Fruit fly (Drosophila melanogaster) S2 (cell line): Measurements from ENCODE around the gene Dpck.
A peak's percentile ranks its signal among the peaks of the same experiment; 100 is the strongest.

ENCODE experiments used
- CG8478 ChIP-seq: fragments of >200 bp; optimal IDR thresholded peaks from 2 replicates; lab custom pipeline; 2018
- CTCF ChIP-seq, 2 experiments: fragments of >200 bp; optimal IDR thresholded peaks; 2 replicates each; lab custom pipeline; 2018

Dpck gene

DNA sequence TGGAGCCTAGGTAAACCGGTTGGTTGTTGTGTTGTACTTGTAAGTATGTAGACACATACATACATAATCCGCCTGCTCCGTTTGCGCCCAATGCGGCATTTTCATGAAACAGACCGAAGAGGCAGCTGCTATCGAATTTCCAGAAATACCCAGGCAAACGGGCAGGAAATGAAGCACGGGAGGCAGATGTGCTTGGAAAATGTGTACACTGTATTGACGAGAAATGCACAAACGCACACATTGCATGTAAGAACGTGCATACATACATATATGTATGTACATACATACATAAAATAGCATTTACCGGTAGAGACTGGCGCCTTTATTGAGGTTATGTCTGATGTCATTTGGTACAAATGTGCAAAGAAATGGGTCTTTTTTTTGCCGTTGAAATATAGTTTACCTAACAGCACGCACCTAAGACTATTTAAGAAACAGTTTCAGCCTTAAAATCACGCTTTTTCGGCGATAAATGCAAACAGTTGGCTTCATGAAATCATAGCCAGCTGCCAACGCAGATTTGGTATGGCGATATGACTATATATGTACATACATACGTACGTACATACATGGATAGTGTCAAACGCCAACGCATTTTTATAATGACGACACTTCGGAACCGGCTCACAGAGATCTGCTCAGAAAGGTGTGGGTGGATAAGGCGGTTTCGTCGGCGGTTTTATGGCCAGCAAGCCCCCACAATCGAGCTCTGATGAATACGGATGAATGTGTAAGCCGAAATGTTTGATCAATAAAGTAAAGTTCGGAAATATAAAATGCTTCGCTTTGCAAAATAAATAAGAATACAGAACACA lies 7.7 kb downstream of the Dpck start:
- TF ChIP-seq CG8478 (lab: Kevin White, UChicago): no peak
- TF ChIP-seq CTCF (optimal IDR thresholded peaks at IDR 0.05; lab: Kevin White, UChicago): no peak

DNA sequence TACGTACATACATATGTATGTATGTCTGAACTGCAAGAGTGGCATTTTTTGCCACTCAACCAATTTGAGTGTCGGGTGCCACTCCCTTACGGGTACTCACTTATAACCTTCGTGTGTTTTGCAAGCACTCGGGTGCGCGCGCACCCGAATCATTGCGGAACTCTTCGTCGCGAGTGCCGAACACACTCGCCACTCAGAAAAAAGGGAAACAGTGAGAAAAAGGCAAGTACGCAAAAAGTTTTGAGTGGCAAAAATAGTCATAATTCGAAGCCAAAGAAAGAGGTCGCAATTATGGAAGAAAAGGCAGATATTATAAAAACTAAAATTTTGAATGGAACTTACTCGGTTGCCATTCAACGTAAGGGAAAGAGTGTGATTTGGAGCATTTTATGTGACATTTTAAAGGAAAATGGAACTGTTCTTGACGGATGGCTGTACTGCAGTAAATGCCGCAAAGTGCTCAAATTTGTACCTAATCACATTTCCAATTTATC lies 8.4 kb downstream of the Dpck start:
- TF ChIP-seq CG8478 (lab: Kevin White, UChicago) (no peak), CTCF (optimal IDR thresholded peaks at IDR 0.05; lab: Kevin White, UChicago) (no peak)

DNA sequence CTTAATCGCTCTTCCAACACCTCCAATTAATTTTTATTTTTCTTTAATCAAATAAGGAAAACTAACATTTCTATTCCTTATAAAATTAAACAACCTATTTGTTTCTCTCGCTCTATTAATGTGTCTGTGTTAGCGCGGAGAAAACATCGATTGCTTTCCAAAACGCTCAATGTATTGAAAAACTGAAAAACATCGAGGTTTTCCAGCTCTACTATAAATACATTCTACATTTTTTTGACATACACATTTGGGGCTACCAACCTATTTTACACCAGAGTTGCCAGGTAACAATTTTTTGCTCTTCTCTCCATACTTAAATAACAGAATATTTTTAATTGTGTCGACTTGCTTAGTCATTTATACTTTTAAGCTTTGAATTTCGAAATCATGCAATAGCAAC lies 9.9 kb downstream of the Dpck start:
- TF ChIP-seq CTCF (optimal IDR thresholded peaks at IDR 0.05; lab: Kevin White, UChicago): peak in 1 of 2 experiments; percentile 51
- TF ChIP-seq CG8478 (lab: Kevin White, UChicago): no peak

DNA sequence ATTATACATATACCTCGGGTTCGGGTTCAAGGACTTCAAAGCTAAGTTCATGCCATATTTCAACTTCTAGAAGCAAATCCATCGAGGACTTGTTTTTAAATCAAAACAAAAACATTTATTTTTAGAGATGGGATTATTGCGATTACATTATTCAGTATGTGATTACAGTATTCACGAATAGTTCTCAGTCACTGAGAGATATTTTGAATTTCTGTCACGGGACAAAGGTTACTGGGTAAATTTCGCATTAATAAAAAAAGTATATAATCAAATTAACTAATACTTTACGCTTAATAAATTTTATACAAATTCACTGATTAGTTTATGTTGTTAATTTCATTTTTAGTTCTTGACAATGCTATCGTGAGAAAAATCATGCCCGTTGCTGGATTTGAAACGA lies 11.6 kb downstream of the Dpck start:
- no peak for TF ChIP-seq CTCF (optimal IDR thresholded peaks at IDR 0.05; lab: Kevin White, UChicago)

DNA sequence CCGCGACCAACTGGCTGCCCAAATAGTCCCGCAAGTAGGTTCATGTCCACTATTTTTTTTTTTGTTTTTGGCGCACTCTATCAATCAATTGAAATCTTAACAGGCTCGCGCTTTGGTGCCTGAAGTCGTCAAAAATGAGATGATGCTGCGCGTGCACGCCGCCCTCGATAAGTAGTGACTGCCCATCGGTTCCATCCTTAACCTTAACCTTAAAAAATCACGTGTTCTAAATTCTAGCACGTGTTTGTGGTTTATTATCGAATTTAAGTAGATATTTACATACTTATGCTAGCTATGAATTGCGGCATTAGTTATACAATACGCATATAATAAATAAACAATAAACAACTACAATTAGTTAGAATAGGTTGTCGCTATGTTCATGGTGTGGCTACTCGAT lies 12.4 kb downstream of the Dpck start:
- TF ChIP-seq CTCF (optimal IDR thresholded peaks at IDR 0.05; lab: Kevin White, UChicago) (no peak), CG8478 (lab: Kevin White, UChicago) (no peak)

DNA sequence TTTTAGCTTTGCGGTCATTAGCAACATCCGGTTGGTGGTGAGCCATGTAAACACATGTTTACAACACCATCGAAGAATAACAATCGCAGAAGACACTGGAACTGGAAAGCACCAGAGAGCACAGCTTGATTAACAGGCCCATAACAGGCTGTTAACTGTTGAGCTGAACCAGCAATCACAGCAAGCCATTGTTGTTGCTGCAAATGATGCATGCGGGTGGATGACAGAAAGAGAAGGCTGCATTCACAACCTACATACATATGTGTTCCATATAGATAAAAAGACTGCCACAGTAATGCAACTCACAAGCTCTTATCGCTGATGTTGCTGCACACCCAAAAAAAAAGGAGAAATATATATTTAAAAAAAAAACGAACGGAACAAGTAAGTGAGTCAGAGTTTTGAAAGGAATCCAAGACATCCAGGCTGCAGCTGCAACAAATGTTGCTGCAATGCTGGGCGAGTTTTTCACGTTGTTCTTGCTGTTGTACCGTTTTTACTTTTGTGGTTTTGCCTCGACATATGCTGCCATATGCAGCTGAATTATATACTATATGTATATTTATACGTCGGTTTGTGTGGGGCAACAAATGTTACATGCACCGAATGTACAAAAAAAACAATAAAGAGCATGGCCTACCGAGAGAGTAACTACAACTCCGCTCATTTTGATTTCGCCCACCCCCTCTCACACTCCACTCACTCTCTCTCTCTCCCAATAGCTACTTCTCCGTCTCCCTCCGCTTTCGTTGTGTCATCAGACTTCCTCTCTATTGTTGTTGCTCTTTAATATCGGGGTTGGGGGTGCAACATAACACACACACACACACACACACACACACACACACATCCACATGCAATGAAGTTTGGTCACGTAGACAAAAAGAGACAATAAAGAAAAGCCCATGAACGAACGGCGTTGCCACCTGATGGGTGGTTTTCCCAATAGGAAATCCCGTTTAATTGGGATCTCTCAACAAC lies 21.2 kb downstream of the Dpck start:
- TF ChIP-seq CTCF (optimal IDR thresholded peaks at IDR 0.05; lab: Kevin White, UChicago): no peak
- TF ChIP-seq CG8478 (lab: Kevin White, UChicago): no peak

DNA sequence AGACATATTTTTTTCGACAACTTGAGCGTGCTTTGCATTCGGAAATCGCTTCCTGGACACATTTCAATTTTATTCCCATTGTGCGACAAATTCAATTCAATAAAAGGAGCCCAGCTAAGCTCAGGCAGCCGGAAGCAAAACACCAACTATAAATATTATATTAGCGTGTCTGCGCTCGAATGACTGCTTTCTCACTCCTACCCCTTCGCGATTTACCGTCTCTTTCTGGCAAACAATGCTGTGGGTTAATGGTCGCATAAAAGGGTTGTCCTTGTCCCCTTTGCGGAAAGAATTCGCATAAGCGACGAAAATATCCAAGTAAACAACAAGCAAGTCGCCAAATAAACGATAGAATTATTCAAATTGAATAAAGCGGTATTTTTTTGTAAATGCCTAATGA lies 22.3 kb downstream of the Dpck start:
- TF ChIP-seq CTCF (optimal IDR thresholded peaks at IDR 0.05; lab: Kevin White, UChicago) (no peak), CG8478 (lab: Kevin White, UChicago) (no peak)

DNA sequence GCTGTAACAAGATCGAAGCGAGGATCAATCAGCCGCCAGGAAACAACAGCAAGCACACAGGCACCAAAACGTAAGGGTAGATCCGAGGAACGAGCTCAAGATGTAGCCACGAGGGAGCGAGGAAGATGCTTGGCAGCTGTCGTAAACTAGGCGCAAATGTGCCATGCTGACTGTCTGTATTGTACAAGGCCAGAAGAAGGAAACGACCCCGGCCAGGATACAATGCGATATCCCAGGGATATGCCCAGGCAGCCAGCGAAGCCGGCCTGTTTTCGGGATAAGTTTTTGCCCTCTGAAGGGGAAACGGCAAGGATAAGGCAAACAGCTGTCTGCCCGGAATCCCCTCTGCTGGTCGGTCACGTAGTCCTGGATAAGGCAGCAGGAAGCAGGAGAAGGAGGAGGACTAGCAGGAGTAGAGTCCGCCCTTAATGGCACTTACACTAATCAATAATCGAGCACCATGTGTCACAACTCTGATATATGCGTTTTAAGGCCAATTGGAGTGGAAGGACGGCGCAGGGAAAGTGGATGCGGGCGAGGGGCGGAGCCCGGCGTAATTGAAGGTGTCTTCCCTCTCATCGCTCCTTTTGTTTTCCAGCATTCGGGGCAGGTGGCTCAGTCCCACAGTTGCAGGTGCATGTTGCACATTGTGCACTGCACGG lies 23.7 kb downstream of the Dpck start:
- no peak for TF ChIP-seq CTCF (optimal IDR thresholded peaks at IDR 0.05; lab: Kevin White, UChicago)
- TF ChIP-seq CG8478 (lab: Kevin White, UChicago): no peak

DNA sequence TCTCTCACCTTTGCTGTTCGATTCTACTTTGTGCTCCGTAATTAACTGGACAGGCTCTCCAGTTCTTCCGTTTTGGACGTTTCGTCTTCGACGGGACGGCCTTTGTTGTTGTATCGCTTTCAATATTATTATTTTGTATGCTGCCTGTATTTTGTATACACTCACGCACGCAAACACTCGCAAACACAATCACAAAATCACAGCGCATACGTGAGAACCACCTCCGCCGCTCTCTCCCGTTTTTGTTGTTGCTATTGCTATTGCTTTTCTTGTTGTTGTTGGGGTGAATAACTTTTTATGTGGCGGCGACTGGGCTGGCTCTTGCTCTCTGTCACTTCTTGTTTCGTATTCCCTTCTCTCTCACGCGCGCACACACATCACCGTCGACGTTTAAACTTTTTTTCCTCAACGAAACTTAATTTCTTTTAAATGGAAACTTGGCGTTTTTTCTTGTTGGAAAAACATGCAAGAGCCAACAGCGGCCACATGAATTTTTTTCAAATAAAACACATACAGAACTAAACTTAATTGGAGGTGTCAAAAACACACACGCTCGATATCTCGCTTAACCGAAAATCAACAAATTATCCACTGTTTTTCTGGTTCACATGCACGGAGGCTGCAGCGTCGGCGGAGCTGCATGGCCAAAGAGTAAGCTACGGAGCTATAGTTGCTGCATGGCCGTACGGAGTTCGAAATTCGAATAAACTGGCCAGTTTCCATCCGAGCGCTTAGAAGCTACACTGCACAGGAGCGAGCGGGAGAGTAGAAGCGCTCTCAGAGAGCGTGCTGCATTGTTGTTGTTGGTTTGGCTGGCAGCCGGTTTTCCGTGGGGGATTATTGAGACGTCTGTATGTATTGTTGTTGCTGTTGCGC lies 26.0 kb downstream of the Dpck start:
- TF ChIP-seq CTCF (optimal IDR thresholded peaks at IDR 0.05; lab: Kevin White, UChicago) (no peak), CG8478 (lab: Kevin White, UChicago) (no peak)

DNA sequence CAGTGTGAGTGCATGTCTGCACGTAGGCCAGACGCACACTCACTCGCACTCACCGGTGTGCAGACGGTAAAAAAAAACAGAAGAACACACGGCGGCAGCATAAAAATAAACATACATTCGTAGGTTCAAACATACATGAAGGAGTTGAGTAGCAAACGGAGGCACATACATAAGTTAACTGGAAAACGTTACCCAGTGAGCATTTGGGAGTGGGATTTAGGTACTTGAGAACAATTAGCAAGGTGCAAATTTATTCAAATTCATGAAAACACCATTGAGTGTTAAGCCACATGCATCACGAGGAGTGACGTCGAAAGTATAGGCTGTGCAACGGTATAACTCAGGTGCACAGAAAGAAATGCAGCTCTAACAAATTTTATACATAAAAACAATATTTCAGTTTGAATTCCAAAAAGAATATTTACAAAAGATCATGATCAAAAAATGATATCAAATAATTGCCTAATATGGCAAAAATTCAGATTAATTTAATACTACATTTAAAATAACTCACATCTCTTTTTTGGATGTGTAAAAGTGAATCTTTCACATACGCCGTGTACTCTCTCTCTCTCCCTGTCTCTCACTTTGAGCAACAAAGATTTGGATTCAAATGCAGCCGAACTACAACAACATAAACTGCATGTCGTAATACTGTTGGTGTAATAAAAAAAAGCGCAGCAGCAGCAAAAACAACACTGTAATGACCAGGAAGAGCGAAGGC lies 26.8 kb downstream of the Dpck start:
- TF ChIP-seq CG8478 (lab: Kevin White, UChicago) (no peak), CTCF (optimal IDR thresholded peaks at IDR 0.05; lab: Kevin White, UChicago) (no peak)

DNA sequence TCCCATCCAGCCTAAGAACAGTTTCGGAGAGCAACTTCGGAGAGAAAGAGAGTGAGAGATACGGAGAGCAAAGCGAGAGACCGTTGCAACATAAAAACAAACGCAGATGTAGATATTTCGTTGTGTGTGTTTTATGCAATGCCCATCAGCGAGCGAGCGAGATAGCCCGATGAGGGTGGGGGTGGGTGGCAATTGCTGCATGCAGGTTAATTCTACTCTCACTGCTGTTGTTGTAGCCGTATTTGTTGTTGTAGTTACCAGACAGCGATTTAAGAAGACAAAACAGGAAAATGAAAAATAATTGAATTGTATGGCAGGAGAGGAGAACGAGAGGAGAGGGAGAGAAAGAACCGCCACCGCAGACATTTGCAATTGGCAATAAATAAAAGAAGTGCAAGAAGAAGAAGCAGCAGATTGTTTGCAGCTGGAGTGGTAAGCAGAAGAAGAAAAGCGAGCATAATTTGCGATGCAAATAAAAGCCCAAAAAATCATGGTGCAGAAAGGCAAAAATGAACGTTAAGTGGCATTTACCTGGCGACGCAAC lies 27.9 kb downstream of the Dpck start:
- TF ChIP-seq CG8478 (lab: Kevin White, UChicago) (no peak), CTCF (optimal IDR thresholded peaks at IDR 0.05; lab: Kevin White, UChicago) (no peak)

DNA sequence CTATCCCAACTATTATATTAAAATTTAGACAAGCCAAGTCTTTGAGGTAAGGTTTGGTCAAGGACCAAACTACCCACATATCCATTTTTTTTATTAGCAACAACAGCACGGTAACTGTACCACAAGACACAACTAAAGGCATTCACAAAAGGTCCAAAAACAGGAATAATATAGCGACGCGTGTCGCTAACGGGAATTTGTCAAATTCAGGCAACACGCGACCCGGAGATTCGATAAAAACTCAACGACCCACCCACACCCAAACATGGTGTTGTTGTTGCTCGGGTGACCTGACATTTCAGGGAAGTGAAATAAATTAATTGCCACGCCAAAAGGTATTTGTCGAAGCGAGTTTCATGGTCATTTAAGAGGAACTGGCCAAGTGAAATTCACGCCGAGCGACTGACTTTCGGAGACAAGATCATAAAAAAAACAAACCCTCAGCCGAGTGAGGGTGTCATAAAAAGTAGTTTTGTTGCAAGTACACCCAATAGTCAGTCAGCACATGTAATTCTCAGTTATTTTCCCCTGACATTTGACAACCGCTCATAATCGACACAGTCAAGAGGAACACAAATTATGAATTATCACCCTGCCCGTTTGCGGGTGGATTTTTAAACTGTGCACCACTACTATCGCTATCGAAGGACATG lies 29.4 kb downstream of the Dpck start:
- TF ChIP-seq CG8478 (lab: Kevin White, UChicago) (no peak), CTCF (optimal IDR thresholded peaks at IDR 0.05; lab: Kevin White, UChicago) (no peak)
